Fruit fly (Drosophila melanogaster): ENCODE measurements around the gene CG45428.

DNA sequence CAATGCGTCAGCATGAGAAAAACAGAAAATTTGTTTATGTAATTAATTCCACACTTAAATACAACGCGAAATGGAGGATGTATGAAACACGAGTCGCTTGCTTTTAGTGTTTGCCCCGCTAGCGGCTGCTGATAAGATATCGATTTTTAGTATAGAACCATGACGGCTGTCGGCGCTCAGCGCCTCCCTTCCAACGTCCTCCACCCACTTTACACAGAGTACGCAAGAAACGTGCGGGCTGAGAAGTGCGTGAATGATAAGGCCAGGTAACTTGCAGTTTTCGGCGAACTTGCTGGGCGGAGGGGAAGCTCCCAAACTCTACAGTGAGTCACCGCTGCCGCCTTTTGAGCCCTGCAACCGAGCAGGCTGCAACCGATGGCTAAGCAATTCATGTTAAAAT lies 33.5 kb upstream of the CG45428 start:
- TF ChIP-seq CG6163 (GFP tag; IDR thresholded peaks at IDR 0.05) (no peak), Lpt (GFP tag; optimal IDR thresholded peaks at IDR 0.05) (no peak), Sox15 (GFP tag; optimal IDR thresholded peaks at IDR 0.05) (no peak), esn (GFP tag; optimal IDR thresholded peaks at IDR 0.05) (no peak), CG15336 (GFP tag; IDR thresholded peaks at IDR 0.05) (no peak), CG6276 (GFP tag; optimal IDR thresholded peaks at IDR 0.05) (no peak), OdsH (GFP tag; optimal IDR thresholded peaks at IDR 0.05) (no peak), salr (GFP tag; optimal IDR thresholded peaks at IDR 0.05) (no peak), Eip75B (GFP tag; optimal IDR thresholded peaks at IDR 0.05) (no peak), CG3919 (GFP tag; optimal IDR thresholded peaks at IDR 0.05) (no peak), ss (GFP tag; optimal IDR thresholded peaks at IDR 0.05) (no peak), dac (GFP tag; optimal IDR thresholded peaks at IDR 0.05) (no peak), fd85E (GFP tag; optimal IDR thresholded peaks at IDR 0.05) (no peak), pdm3 (GFP tag; optimal IDR thresholded peaks at IDR 0.05) (no peak)
